Fruit fly (Drosophila melanogaster) whole organism, prepupa: ENCODE measurements around the gene CG11723.

Experiments used
- CG10631 ChIP-seq: fragments of 200-800 bp; sonication (Bioruptor generic); optimal IDR thresholded peaks from 2 replicates; lab custom pipeline; 2016; ENCODE audit warnings: missing biosample characterization, missing genetic modification characterization
- CG10669 ChIP-seq: fragments of 200-800 bp; sonication (Bioruptor generic); optimal IDR thresholded peaks from 3 replicates; lab custom pipeline; 2018; ENCODE audit warnings: missing biosample characterization, mild to moderate bottlenecking, missing genetic modification characterization, moderate library complexity
- CG11902 ChIP-seq: fragments of 200-800 bp; sonication (Bioruptor generic); optimal IDR thresholded peaks from 3 replicates; lab custom pipeline; 2016; ENCODE audit warnings: missing biosample characterization, missing genetic modification characterization
- CG1621 ChIP-seq: fragments of 200-800 bp; sonication (Bioruptor generic); optimal IDR thresholded peaks from 3 replicates; lab custom pipeline; 2018; ENCODE audit warnings: missing biosample characterization, mild to moderate bottlenecking, missing genetic modification characterization
- CG3032 ChIP-seq: fragments of 200-800 bp; optimal IDR thresholded peaks from 2 replicates; lab custom pipeline; 2019; ENCODE audit warnings: missing biosample characterization, mild to moderate bottlenecking, missing genetic modification characterization, moderate library complexity
- CG32006 ChIP-seq: fragments of 200-800 bp; sonication (Bioruptor generic); optimal IDR thresholded peaks from 3 replicates; lab custom pipeline; 2017; ENCODE audit warnings: missing biosample characterization, mild to moderate bottlenecking, missing genetic modification characterization
- CG6163 ChIP-seq: fragments of 200-800 bp; sonication (Bioruptor generic); IDR thresholded peaks from 3 replicates; pipeline ENCODE4 v1.3.6; 2022; ENCODE audit warnings: missing biosample characterization, missing genetic modification characterization
- CG6276 ChIP-seq: fragments of 200-800 bp; sonication (Bioruptor generic); optimal IDR thresholded peaks from 2 replicates; lab custom pipeline; 2017; ENCODE audit warnings: missing biosample characterization, mild to moderate bottlenecking, missing genetic modification characterization
- CG6808 ChIP-seq: fragments of 200-800 bp; sonication (Bioruptor generic); optimal IDR thresholded peaks from 3 replicates; lab custom pipeline; 2017; ENCODE audit warnings: missing biosample characterization, missing genetic modification characterization, mild to moderate bottlenecking, moderate library complexity, missing genetic modification reagents
- CG7368 ChIP-seq: fragments of 200-800 bp; sonication (Bioruptor generic); optimal IDR thresholded peaks from 3 replicates; lab custom pipeline; 2016; ENCODE audit warnings: missing biosample characterization, missing genetic modification characterization
- CG8119 ChIP-seq: fragments of 200-800 bp; sonication (Bioruptor generic); IDR thresholded peaks from 3 replicates; pipeline ENCODE4 v1.3.6; 2022; ENCODE audit warnings: missing biosample characterization, missing genetic modification characterization
- CG8319 ChIP-seq: fragments of 200-800 bp; sonication (Bioruptor generic); optimal IDR thresholded peaks from 3 replicates; lab custom pipeline; 2016; ENCODE audit warnings: missing biosample characterization, missing genetic modification characterization
- CG8632 ChIP-seq: fragments of 200-800 bp; sonication (Bioruptor generic); optimal IDR thresholded peaks from 3 replicates; lab custom pipeline; 2016; ENCODE audit warnings: missing biosample characterization, missing genetic modification characterization
- Eip75B ChIP-seq: fragments of 200-800 bp; sonication (Bioruptor generic); optimal IDR thresholded peaks from 3 replicates; lab custom pipeline; 2016; ENCODE audit warnings: missing biosample characterization, missing genetic modification characterization
- Eip93F ChIP-seq: fragments of 200-800 bp; sonication (Bioruptor generic); optimal IDR thresholded peaks from 2 replicates; lab custom pipeline; 2016; ENCODE audit warnings: missing biosample characterization, mild to moderate bottlenecking, missing genetic modification characterization
- Ets21C ChIP-seq: fragments of 200-800 bp; sonication (Bioruptor generic); optimal IDR thresholded peaks from 3 replicates; lab custom pipeline; 2016; ENCODE audit warnings: missing biosample characterization, missing genetic modification characterization
- Hr4 ChIP-seq: fragments of 200-800 bp; sonication (Bioruptor generic); optimal IDR thresholded peaks from 3 replicates; lab custom pipeline; 2016; ENCODE audit warnings: missing biosample characterization, missing genetic modification characterization
- OdsH ChIP-seq: fragments of 200-800 bp; sonication (Bioruptor generic); optimal IDR thresholded peaks from 3 replicates; lab custom pipeline; 2016; ENCODE audit warnings: missing biosample characterization, missing genetic modification characterization
- Smox ChIP-seq: fragments of 200-800 bp; sonication (Bioruptor generic); optimal IDR thresholded peaks from 3 replicates; lab custom pipeline; 2016; ENCODE audit warnings: missing biosample characterization, missing genetic modification characterization
- Sox14 ChIP-seq: fragments of 200-800 bp; sonication (Bioruptor generic); optimal IDR thresholded peaks from 3 replicates; lab custom pipeline; 2016; ENCODE audit warnings: missing biosample characterization, missing genetic modification characterization
- Sox15 ChIP-seq: fragments of 200-800 bp; sonication (Bioruptor generic); optimal IDR thresholded peaks from 3 replicates; lab custom pipeline; 2016; ENCODE audit warnings: missing biosample characterization, missing genetic modification characterization
- achi ChIP-seq: fragments of 200-800 bp; sonication (Bioruptor generic); optimal IDR thresholded peaks from 3 replicates; lab custom pipeline; 2016; ENCODE audit warnings: missing biosample characterization, missing genetic modification characterization
- acj6 ChIP-seq: fragments of 200-800 bp; sonication (Bioruptor generic); optimal IDR thresholded peaks from 3 replicates; lab custom pipeline; 2016; ENCODE audit warnings: missing biosample characterization, missing genetic modification characterization
- cyc ChIP-seq: fragments of 200-800 bp; sonication (Bioruptor generic); optimal IDR thresholded peaks from 3 replicates; lab custom pipeline; 2016; ENCODE audit warnings: missing biosample characterization, missing genetic modification characterization
- dac ChIP-seq: fragments of 200-800 bp; sonication (Bioruptor generic); optimal IDR thresholded peaks from 2 replicates; lab custom pipeline; 2017; ENCODE audit warnings: missing biosample characterization, mild to moderate bottlenecking, missing genetic modification characterization
- eg ChIP-seq: fragments of 200-800 bp; sonication (Bioruptor generic); IDR thresholded peaks from 3 replicates; pipeline ENCODE4 v1.3.6; 2022; ENCODE audit warnings: missing biosample characterization, missing genetic modification characterization
- esn ChIP-seq: fragments of 200-800 bp; sonication (Bioruptor generic); optimal IDR thresholded peaks from 2 replicates; lab custom pipeline; 2016; ENCODE audit warnings: missing biosample characterization, mild to moderate bottlenecking, missing genetic modification characterization, moderate library complexity
- fd59A ChIP-seq: fragments of 200-800 bp; sonication (Bioruptor generic); optimal IDR thresholded peaks from 2 replicates; lab custom pipeline; 2017; ENCODE audit warnings: missing biosample characterization, mild to moderate bottlenecking, missing genetic modification characterization, missing genetic modification reagents
- fkh ChIP-seq: fragments of 200-800 bp; sonication (Bioruptor generic); optimal IDR thresholded peaks from 3 replicates; lab custom pipeline; 2017; ENCODE audit warnings: missing biosample characterization, mild to moderate bottlenecking, missing genetic modification characterization, moderate library complexity
- net ChIP-seq: fragments of 200-800 bp; sonication (Bioruptor generic); optimal IDR thresholded peaks from 3 replicates; lab custom pipeline; 2016; ENCODE audit warnings: missing biosample characterization, missing genetic modification characterization
- pdm3 ChIP-seq: fragments of 200-800 bp; sonication (Bioruptor generic); optimal IDR thresholded peaks from 3 replicates; lab custom pipeline; 2016; ENCODE audit warnings: missing biosample characterization, missing genetic modification characterization
- ss ChIP-seq, 2 experiments: fragments of 200-800 bp; sonication (Bioruptor generic); optimal IDR thresholded peaks; 2 replicates in 1 of 2; 3 replicates in 1 of 2; lab custom pipeline; 2017 to 2018; ENCODE audit warnings: mild to moderate bottlenecking in 2 of 2, missing biosample characterization in 2 of 2, missing genetic modification characterization in 2 of 2, moderate library complexity in 1 of 2
- svp ChIP-seq: fragments of 200-800 bp; sonication (Bioruptor generic); peaks from one replicate; lab custom pipeline; 2016; ENCODE audit warnings: missing biosample characterization, missing genetic modification characterization
- topi ChIP-seq: fragments of 200-800 bp; sonication (Bioruptor generic); optimal IDR thresholded peaks from 3 replicates; lab custom pipeline; 2016; ENCODE audit warnings: missing biosample characterization, missing genetic modification characterization
- vri ChIP-seq: fragments of 200-800 bp; sonication (Bioruptor generic); optimal IDR thresholded peaks from 3 replicates; lab custom pipeline; 2016; ENCODE audit warnings: missing biosample characterization, mild to moderate bottlenecking, missing genetic modification characterization

The CG11723 gene

DNA sequence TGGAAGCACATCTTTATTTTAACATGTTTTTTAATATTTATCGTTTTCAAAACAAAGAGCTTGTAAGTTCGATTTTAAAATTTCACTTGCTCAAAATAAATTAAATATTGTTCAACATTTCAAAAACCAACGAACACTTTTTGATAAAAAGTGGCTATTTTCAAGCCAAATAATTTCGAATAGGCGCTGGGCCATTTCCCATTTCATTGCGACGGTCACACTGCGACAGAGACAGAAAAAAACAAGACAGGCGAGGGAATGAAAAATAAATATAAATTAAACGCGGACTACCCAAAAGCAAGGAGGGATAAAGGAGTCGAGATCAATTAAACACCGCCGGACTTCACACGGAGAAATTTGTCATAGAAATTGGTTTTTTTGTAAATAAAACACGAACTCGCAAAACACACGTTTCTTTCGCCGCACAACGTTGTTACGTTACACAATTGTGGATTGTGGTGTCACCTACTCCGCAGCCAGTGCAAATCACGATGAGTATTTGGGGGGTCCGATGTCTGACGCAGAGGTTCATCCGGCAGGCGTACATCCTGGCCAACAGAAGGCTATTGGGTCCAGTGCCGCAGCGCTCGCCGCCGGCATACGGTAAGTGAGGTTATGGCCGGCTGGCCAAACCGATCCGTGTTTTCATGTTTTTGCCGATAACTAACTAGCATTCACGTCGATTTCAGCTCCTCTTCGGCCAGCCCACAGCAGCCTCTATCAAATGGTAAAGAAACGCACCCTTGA lies 4.6 kb upstream of the CG11723 start, which contains the start of gene AIF:
AIF (plus strand) TSS at position 211 of the 747 bp plus-strand sequence.
- no peak for TF ChIP-seq Eip75B
- TF ChIP-seq esn (GFP tag; lab: Kevin White, UChicago), result peak; percentile 29
- TF ChIP-seq CG1621 (tag; lab: Kevin White, UChicago), result peak; percentile 100

DNA sequence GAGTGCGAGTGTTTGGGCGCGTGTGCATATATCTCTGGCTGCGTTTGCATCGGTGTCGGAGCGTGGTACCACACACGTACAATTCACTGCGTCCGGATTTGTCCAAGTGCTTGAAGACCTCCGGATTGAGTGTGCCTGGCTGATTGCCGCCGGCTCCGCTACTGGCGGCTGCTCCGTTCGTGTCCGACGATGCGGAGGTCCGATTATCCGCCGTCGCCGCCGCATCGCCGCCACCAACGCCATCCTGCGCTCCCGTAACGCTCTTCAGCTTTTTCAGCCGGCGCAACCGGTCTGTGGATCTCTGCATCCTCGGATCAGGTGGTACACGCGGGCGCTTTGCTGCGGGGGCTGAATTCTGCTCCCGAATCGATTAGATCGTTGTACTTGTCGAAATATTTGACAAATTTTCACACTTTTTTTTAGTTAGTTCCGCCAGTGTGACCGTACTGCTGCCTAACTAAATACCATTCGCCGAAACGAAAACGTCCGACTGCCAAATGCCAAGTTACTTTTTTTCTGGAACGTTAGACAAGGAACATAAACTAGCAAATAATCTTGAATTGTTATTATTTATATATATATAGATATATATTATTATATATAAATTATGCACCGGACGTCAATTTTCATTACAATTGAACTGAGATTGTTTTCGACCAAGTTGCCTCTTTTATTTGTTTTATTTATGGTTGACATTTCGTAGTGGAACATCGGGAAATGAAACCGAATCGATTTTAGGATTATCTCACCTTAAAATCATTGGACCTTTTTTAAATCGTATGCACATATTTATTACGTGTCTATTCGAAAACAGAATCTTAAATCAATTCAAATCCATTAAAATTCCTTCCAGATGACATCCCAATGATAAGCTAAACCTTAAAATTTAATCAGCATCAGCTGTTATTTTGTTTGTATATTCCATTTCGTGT lies 2.1 kb downstream of the CG11723 start, which contains the start of gene tho2:
tho2 (minus strand) TSS at position 463 of the 932 bp plus-strand sequence.
- TF ChIP-seq achi, result no peak

DNA sequence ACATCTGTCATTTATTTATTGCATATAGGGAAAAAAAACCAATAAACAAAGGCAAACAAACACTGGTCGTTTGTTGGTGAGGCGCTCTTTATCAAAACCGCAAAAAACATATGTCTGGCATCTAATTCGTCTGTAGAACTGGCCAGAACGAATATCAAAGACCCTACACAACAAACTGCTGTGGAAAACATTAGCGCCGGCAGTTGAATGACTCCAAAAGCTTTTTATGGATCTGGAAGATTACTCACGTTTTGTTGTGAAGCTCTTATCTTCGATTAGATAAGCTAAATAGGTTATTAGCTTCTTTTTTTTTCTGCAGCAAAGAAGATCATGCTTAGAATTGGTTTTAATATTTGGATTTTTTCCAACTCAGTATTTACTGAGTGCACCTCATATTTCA lies 14.1 kb downstream of the CG11723 start:
- TF ChIP-seq fd59A, result no peak
- TF ChIP-seq esn (GFP tag; lab: Kevin White, UChicago), result no peak
- no peak for TF ChIP-seq CG7368
- TF ChIP-seq CG8119 (GFP tag; lab: Robert Waterston, UW), result no peak
- TF ChIP-seq net (GFP tag; lab: Kevin White, UChicago), result no peak
- TF ChIP-seq Eip75B, result no peak
- no peak for TF ChIP-seq Eip93F (GFP tag; lab: Kevin White, UChicago)
- TF ChIP-seq CG10669, result no peak
- TF ChIP-seq Smox (GFP tag; lab: Kevin White, UChicago), result no peak
- TF ChIP-seq acj6, result no peak
- no peak for TF ChIP-seq Sox15 (GFP tag; lab: Kevin White, UChicago)
- no peak for TF ChIP-seq CG8632
- no peak for TF ChIP-seq svp (GFP tag; lab: Kevin White, UChicago)
- no peak for TF ChIP-seq pdm3
- no peak for TF ChIP-seq CG10631
- no peak for TF ChIP-seq CG8319 (GFP tag; lab: Kevin White, UChicago)
- no peak for TF ChIP-seq vri
- TF ChIP-seq Hr4, result no peak
- TF ChIP-seq CG3032 (tag; lab: Kevin White, UChicago), result no peak

DNA sequence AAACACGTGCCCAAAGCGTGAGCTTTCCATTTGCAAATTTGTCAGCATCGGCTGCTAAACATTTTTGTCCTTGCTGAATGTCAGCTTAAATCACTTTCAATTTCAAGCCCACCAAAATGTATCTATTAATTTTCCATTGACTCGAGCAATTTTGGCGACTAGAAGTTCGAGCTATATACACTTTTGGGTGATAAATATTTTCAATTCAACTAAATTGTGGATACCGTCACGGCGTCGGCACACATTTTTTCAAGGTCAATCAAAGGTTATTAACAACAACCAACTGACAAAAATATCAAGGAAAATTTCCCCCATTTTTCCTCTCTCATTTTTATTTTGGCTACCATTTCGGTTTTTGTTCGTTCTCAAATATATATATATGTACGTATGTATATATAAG lies 14.9 kb downstream of the CG11723 start:
- TF ChIP-seq svp (GFP tag; lab: Kevin White, UChicago) (peak; percentile 10), topi (no peak)
- TF ChIP-seq, all 60 proteins: peak for 1

DNA sequence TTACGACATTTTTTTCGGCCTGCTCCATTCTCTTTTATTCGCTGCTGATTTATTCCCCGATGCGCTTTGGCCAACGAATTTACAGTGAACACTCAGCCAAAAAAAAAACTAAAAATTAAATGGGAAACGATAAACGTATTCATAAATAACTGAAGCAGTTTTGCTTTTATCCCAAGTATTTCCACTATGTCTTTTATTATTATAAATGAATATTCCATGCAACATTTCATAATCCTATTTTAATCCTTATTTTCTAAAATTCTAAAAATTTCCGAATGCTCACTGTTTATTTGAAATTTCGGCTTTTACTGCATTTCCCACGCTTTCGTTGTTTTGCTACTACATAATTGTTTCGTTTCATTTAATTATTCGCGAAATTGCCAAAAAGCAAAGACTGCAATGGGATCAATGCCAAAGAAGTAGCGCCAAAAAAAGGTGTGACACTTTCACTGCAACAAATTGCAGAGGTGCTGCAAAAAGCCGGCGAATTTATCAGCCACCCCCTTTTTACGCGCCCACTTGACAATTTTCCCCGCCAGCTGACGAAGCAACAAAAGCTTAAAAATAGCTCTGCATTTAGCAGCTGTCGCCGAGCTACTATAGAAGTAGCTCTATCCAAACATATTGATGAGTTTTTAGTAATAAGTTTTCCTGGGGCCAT lies 15.5 kb downstream of the CG11723 start:
- TF ChIP-seq CG11902 (no peak), svp (GFP tag; lab: Kevin White, UChicago) (peak; percentile 40), CG32006 (GFP tag; lab: Kevin White, UChicago) (no peak), dac (GFP tag; lab: Kevin White, UChicago) (no peak), cyc (GFP tag; lab: Kevin White, UChicago) (no peak), CG6808 (GFP tag; lab: Kevin White, UChicago) (no peak), Hr4 (no peak), OdsH (no peak), eg (GFP tag; lab: Robert Waterston, UW) (peak; percentile 48; the same call in 1 of the 3 replicates), CG6163 (GFP tag; lab: Robert Waterston, UW) (no peak), CG8319 (GFP tag; lab: Kevin White, UChicago) (no peak), CG6276 (GFP tag; lab: Kevin White, UChicago) (no peak), fkh (GFP tag; lab: Kevin White, UChicago) (no peak), topi (no peak), ss (GFP tag; optimal IDR thresholded peaks at IDR 0.05; lab: Kevin White, UChicago) (no peak), Ets21C (no peak), Sox14 (GFP tag; lab: Kevin White, UChicago) (no peak)
